Worm (Caenorhabditis elegans): ENCODE measurements around the gene mpst-4.
A peak's percentile ranks its signal among the peaks of the same experiment; 100 is the strongest.

ce11 chrII:4857086-4857485 lies 6.2 kb downstream of the mpst-4 start:
- TF ChIP-seq elt-2 (tag; optimal IDR thresholded peaks at IDR 0.05) (peak; percentile 98), dve-1 (tag; optimal IDR thresholded peaks at IDR 0.05) (no peak), ceh-34 (tag; optimal IDR thresholded peaks at IDR 0.05) (no peak), tbx-7 (tag; optimal IDR thresholded peaks at IDR 0.05) (no peak), dmd-4 (tag; optimal IDR thresholded peaks at IDR 0.05; ENCODE audit: borderline replicate concordance) (no peak), ama-1 (optimal IDR thresholded peaks at IDR 0.05) (no peak), hlh-13 (GFP tag; optimal IDR thresholded peaks at IDR 0.05) (no peak), nfya-1 (tag; optimal IDR thresholded peaks at IDR 0.05) (no peak), tbx-2 (tag; optimal IDR thresholded peaks at IDR 0.05) (no peak), F13H6.1 (tag; optimal IDR thresholded peaks at IDR 0.05) (no peak), lin-11 (tag; optimal IDR thresholded peaks at IDR 0.05) (no peak), pha-4 (tag; optimal IDR thresholded peaks at IDR 0.05) (no peak), fkh-10 (GFP tag; optimal IDR thresholded peaks at IDR 0.05) (no peak)
